Fruit fly (Drosophila melanogaster) whole organism, embryonic: ENCODE measurements around the gene CG17470.

ENCODE experiments used
- B-H1 ChIP-seq: fragments of 200-800 bp; sonication (Bioruptor generic); IDR thresholded peaks from 3 replicates; pipeline ENCODE4 v1.3.6; 2022; ENCODE audit warnings: missing biosample characterization, missing genetic modification characterization
- C15 ChIP-seq: fragments of 200-800 bp; sonication (Bioruptor generic); IDR thresholded peaks from 3 replicates; pipeline ENCODE4 v1.3.6; 2022; ENCODE audit warnings: missing biosample characterization, missing genetic modification characterization
- CG10565 ChIP-seq: fragments of 200-800 bp; sonication (Bioruptor generic); optimal IDR thresholded peaks from 3 replicates; lab custom pipeline; 2016; ENCODE audit warnings: missing biosample characterization, mild to moderate bottlenecking, missing genetic modification characterization
- CG12299 ChIP-seq: fragments of 200-800 bp; sonication (Bioruptor generic); optimal IDR thresholded peaks from 2 replicates; lab custom pipeline; 2018; ENCODE audit warnings: missing biosample characterization, mild to moderate bottlenecking, missing genetic modification characterization
- CG1529 ChIP-seq: fragments of 200-800 bp; sonication (Bioruptor generic); optimal IDR thresholded peaks from 3 replicates; lab custom pipeline; 2018; ENCODE audit warnings: missing biosample characterization, missing genetic modification characterization
- CG2202 ChIP-seq: fragments of 200-800 bp; sonication (Bioruptor generic); optimal IDR thresholded peaks from 2 replicates; lab custom pipeline; 2018; ENCODE audit warnings: missing biosample characterization, mild to moderate bottlenecking, missing genetic modification characterization
- CG2678 ChIP-seq: fragments of 200-800 bp; sonication (Bioruptor generic); optimal IDR thresholded peaks from 3 replicates; lab custom pipeline; 2019; ENCODE audit warnings: missing biosample characterization, mild to moderate bottlenecking, missing genetic modification characterization, moderate library complexity
- CG31224 ChIP-seq: fragments of 200-800 bp; sonication (Bioruptor generic); IDR thresholded peaks from 2 replicates; pipeline ENCODE4 v1.3.6; 2022; ENCODE audit warnings: missing biosample characterization, missing genetic modification characterization
- CG31388 ChIP-seq: fragments of 200-800 bp; sonication (Bioruptor generic); optimal IDR thresholded peaks from 2 replicates; lab custom pipeline; 2016; ENCODE audit warnings: missing biosample characterization, missing genetic modification characterization
- CG33557 ChIP-seq: fragments of 200-800 bp; sonication (Bioruptor generic); optimal IDR thresholded peaks from 2 replicates; lab custom pipeline; 2019; ENCODE audit warnings: missing biosample characterization, mild to moderate bottlenecking, missing genetic modification characterization, moderate library complexity
- CG6175 ChIP-seq: fragments of 200-800 bp; sonication (Bioruptor generic); IDR thresholded peaks from 3 replicates; pipeline ENCODE4 v1.3.6; 2022; ENCODE audit warnings: missing biosample characterization, missing genetic modification characterization
- CG8924 ChIP-seq: fragments of 200-800 bp; optimal IDR thresholded peaks from 3 replicates; lab custom pipeline; 2019; ENCODE audit warnings: missing biosample characterization, mild to moderate bottlenecking, missing genetic modification characterization, moderate library complexity
- Deaf1 ChIP-seq: fragments of 200-800 bp; optimal IDR thresholded peaks from 3 replicates; lab custom pipeline; 2019; ENCODE audit warnings: missing biosample characterization, mild to moderate bottlenecking, missing genetic modification characterization, moderate library complexity
- Dip2 ChIP-seq: fragments of 200-800 bp; sonication (Bioruptor generic); IDR thresholded peaks from 2 replicates; pipeline ENCODE4 v1.3.6; 2022; ENCODE audit warnings: missing biosample characterization, missing genetic modification characterization
- Dip3 ChIP-seq: fragments of 200-800 bp; sonication (Bioruptor generic); optimal IDR thresholded peaks from 3 replicates; lab custom pipeline; 2016; ENCODE audit warnings: missing biosample characterization, missing genetic modification characterization
- Fer3 ChIP-seq: fragments of 200-800 bp; sonication (Bioruptor generic); optimal IDR thresholded peaks from 2 replicates; lab custom pipeline; 2018; ENCODE audit warnings: missing biosample characterization, mild to moderate bottlenecking, missing genetic modification characterization, moderate library complexity
- HLH4C ChIP-seq: fragments of 200-800 bp; sonication (Bioruptor generic); IDR thresholded peaks from 3 replicates; pipeline ENCODE4 v1.3.6; 2022; ENCODE audit warnings: missing biosample characterization, missing genetic modification characterization; ENCODE audit not compliant: partially characterized antibody
- HmgD ChIP-seq: fragments of 200-800 bp; sonication (Bioruptor generic); optimal IDR thresholded peaks from 3 replicates; lab custom pipeline; 2016; ENCODE audit warnings: missing biosample characterization, missing genetic modification characterization
- HmgZ ChIP-seq: fragments of 200-800 bp; sonication (Bioruptor generic); optimal IDR thresholded peaks from 2 replicates; lab custom pipeline; 2018; ENCODE audit warnings: missing biosample characterization, mild to moderate bottlenecking, missing genetic modification characterization
- Jarid2 ChIP-seq: fragments of 200-800 bp; sonication (Bioruptor generic); optimal IDR thresholded peaks from 3 replicates; lab custom pipeline; 2017; ENCODE audit warnings: mild to moderate bottlenecking, missing biosample characterization, missing genetic modification reagents, missing genetic modification characterization
- Kr ChIP-seq: fragments of 200-800 bp; sonication (Bioruptor generic); optimal IDR thresholded peaks from 2 replicates; lab custom pipeline; 2017; ENCODE audit warnings: missing biosample characterization, mild to moderate bottlenecking, missing genetic modification characterization
- MESR4 ChIP-seq: fragments of 200-800 bp; sonication (Bioruptor generic); optimal IDR thresholded peaks from 2 replicates; lab custom pipeline; 2018; ENCODE audit warnings: missing biosample characterization, mild to moderate bottlenecking, missing genetic modification characterization, moderate library complexity
- Med ChIP-seq: fragments of 200-800 bp; sonication (Bioruptor generic); peaks from one replicate; lab custom pipeline; 2016; ENCODE audit warnings: missing biosample characterization, missing genetic modification characterization, mild to moderate bottlenecking, inconsistent platforms, moderate library complexity
- NC2α ChIP-seq: fragments of 200-800 bp; sonication (Bioruptor generic); optimal IDR thresholded peaks from 2 replicates; lab custom pipeline; 2016; ENCODE audit warnings: missing biosample characterization, missing genetic modification characterization
- Nf-YA ChIP-seq: fragments of 200-800 bp; sonication (Bioruptor generic); IDR thresholded peaks from 2 replicates; pipeline ENCODE4 v1.3.6; 2022; ENCODE audit warnings: missing biosample characterization, missing genetic modification characterization
- Pdp1 ChIP-seq, 2 experiments: fragments of 200-800 bp; sonication (Bioruptor generic); optimal IDR thresholded peaks; 3 replicates each; lab custom pipeline; 2016; ENCODE audit warnings: missing biosample characterization in 2 of 2, missing genetic modification characterization in 2 of 2, mild to moderate bottlenecking in 1 of 2, moderate library complexity in 1 of 2
- Sox100B ChIP-seq: fragments of 200-800 bp; sonication (Bioruptor generic); optimal IDR thresholded peaks from 3 replicates; lab custom pipeline; 2018; ENCODE audit warnings: missing biosample characterization, mild to moderate bottlenecking, missing genetic modification characterization
- Taf1 ChIP-seq: fragments of 200-800 bp; sonication (Bioruptor generic); IDR thresholded peaks from 2 replicates; pipeline ENCODE4 v1.3.6; 2022; ENCODE audit warnings: missing biosample characterization, missing genetic modification characterization
- Xrp1 ChIP-seq: fragments of 200-800 bp; sonication (Bioruptor generic); IDR thresholded peaks from 2 replicates; pipeline ENCODE4 v1.3.6; 2022; ENCODE audit warnings: missing biosample characterization, missing genetic modification characterization
- aop ChIP-seq: fragments of 200-800 bp; sonication (Bioruptor generic); IDR thresholded peaks from 2 replicates; pipeline ENCODE4 v1.3.6; 2022; ENCODE audit warnings: missing biosample characterization, missing genetic modification characterization
- caup ChIP-seq: fragments of 200-800 bp; sonication (Bioruptor generic); optimal IDR thresholded peaks from 3 replicates; lab custom pipeline; 2017; ENCODE audit warnings: missing biosample characterization, mild to moderate bottlenecking, missing genetic modification characterization, moderate library complexity; ENCODE audit not compliant: severe bottlenecking
- chif ChIP-seq, 2 experiments: fragments of 200-800 bp; sonication (Bioruptor generic); optimal IDR thresholded peaks; 3 replicates each; lab custom pipeline; 2016; ENCODE audit warnings: missing biosample characterization in 2 of 2, missing genetic modification characterization in 2 of 2
- ci ChIP-seq: fragments of 200-800 bp; sonication (Bioruptor generic); IDR thresholded peaks from 3 replicates; pipeline ENCODE4 v1.3.6; 2022; ENCODE audit warnings: missing biosample characterization, missing genetic modification characterization
- croc ChIP-seq: fragments of 200-800 bp; sonication (Bioruptor generic); conservative IDR thresholded peaks from 3 replicates; pipeline ENCODE4 v1.3.6; 2022; ENCODE audit warnings: missing biosample characterization, missing genetic modification characterization
- danr ChIP-seq: fragments of 200-800 bp; sonication (Bioruptor generic); IDR thresholded peaks from 2 replicates; pipeline ENCODE4 v1.3.6; 2022; ENCODE audit warnings: missing biosample characterization, missing genetic modification characterization
- exex ChIP-seq: fragments of 200-800 bp; sonication (Bioruptor generic); optimal IDR thresholded peaks from 4 replicates; lab custom pipeline; 2018; ENCODE audit warnings: missing biosample characterization, mild to moderate bottlenecking, missing genetic modification characterization, moderate library complexity
- gce ChIP-seq: fragments of 200-800 bp; sonication (Bioruptor generic); IDR thresholded peaks from 3 replicates; pipeline ENCODE4 v1.3.6; 2022; ENCODE audit warnings: missing biosample characterization, missing genetic modification characterization
- gem ChIP-seq: fragments of 200-800 bp; sonication (Bioruptor generic); optimal IDR thresholded peaks from 2 replicates; lab custom pipeline; 2019; ENCODE audit warnings: missing biosample characterization, mild to moderate bottlenecking, missing genetic modification characterization, moderate library complexity
- ham ChIP-seq: fragments of 200-800 bp; sonication (Bioruptor generic); IDR thresholded peaks from 2 replicates; pipeline ENCODE4 v1.3.6; 2022; ENCODE audit warnings: missing biosample characterization, missing genetic modification characterization
- hb ChIP-seq: fragments of 200-800 bp; sonication (Bioruptor generic); IDR thresholded peaks from 3 replicates; pipeline ENCODE4 v1.3.6; 2022; ENCODE audit warnings: missing biosample characterization, missing genetic modification characterization; ENCODE audit not compliant: partially characterized antibody
- jigr1 ChIP-seq: fragments of 200-800 bp; sonication (Bioruptor generic); IDR thresholded peaks from 3 replicates; pipeline ENCODE4 v1.3.6; 2022; ENCODE audit warnings: missing biosample characterization, missing genetic modification characterization
- lmd ChIP-seq: fragments of 200-800 bp; sonication (Bioruptor generic); IDR thresholded peaks from 2 replicates; pipeline ENCODE4 v1.3.6; 2022; ENCODE audit warnings: missing biosample characterization, missing genetic modification characterization
- maf-S ChIP-seq: fragments of 200-800 bp; sonication (Bioruptor generic); optimal IDR thresholded peaks from 2 replicates; lab custom pipeline; 2016; ENCODE audit warnings: missing biosample characterization, missing genetic modification characterization
- otp ChIP-seq: fragments of 200-800 bp; sonication (Bioruptor generic); IDR thresholded peaks from 3 replicates; pipeline ENCODE4, ENCODE4 v1.3.6; 2022; ENCODE audit warnings: missing biosample characterization, missing genetic modification characterization
- shn ChIP-seq: fragments of 200-800 bp; sonication (Bioruptor generic); optimal IDR thresholded peaks from 3 replicates; lab custom pipeline; 2016; ENCODE audit warnings: missing biosample characterization, missing genetic modification characterization
- sisA ChIP-seq: fragments of 200-800 bp; sonication (Bioruptor generic); IDR thresholded peaks from 2 replicates; pipeline ENCODE4 v1.3.6; 2022; ENCODE audit warnings: missing biosample characterization, missing genetic modification characterization
- slou ChIP-seq: fragments of 200-800 bp; sonication (Bioruptor generic); optimal IDR thresholded peaks from 3 replicates; lab custom pipeline; 2016; ENCODE audit warnings: missing biosample characterization, missing genetic modification characterization
- unpg ChIP-seq: fragments of 200-800 bp; sonication (Bioruptor generic); optimal IDR thresholded peaks from 3 replicates; lab custom pipeline; 2018; ENCODE audit warnings: missing biosample characterization, mild to moderate bottlenecking, missing genetic modification characterization, moderate library complexity
- vfl ChIP-seq: fragments of 200-800 bp; sonication (Bioruptor generic); optimal IDR thresholded peaks from 2 replicates; lab custom pipeline; 2016; ENCODE audit warnings: missing biosample characterization, missing genetic modification characterization
- wor ChIP-seq: fragments of 200-800 bp; sonication (Bioruptor generic); IDR thresholded peaks from 2 replicates; pipeline ENCODE4 v1.3.6; 2022; ENCODE audit warnings: missing biosample characterization, missing genetic modification characterization
- zfh1 ChIP-seq: fragments of 200-800 bp; sonication (Bioruptor generic); IDR thresholded peaks from 3 replicates; pipeline ENCODE4 v1.3.6; 2022; ENCODE audit warnings: missing biosample characterization, missing genetic modification characterization

The CG17470 gene

dm6 chr2L:20647240-20647908 lies 4.3 kb upstream of the CG17470 start (continued):
- TF ChIP-seq sisA (GFP tag; lab: Robert Waterston, UW) (no peak), CG10565 (GFP tag; lab: Kevin White, UChicago) (no peak), aop (GFP tag; lab: Robert Waterston, UW) (no peak), Xrp1 (GFP tag; lab: Robert Waterston, UW) (no peak), CG31388 (no peak), croc (GFP tag; lab: Robert Waterston, UW) (no peak), Kr (no peak), gem (tag; lab: Kevin White, UChicago) (no peak), Nf-YA (no peak), otp (no peak), Deaf1 (tag; lab: Kevin White, UChicago) (no peak), C15 (GFP tag; lab: Robert Waterston, UW) (no peak), ham (GFP tag; lab: Robert Waterston, UW) (no peak), caup (GFP tag; lab: Kevin White, UChicago) (no peak), Jarid2 (GFP tag; lab: Kevin White, UChicago) (no peak), HmgZ (peak; percentile 43), HLH4C (GFP tag; lab: Robert Waterston, UW) (no peak), CG6175 (no peak), danr (GFP tag; lab: Robert Waterston, UW) (no peak), NC2α (GFP tag; lab: Kevin White, UChicago) (no peak), MESR4 (GFP tag; lab: Kevin White, UChicago) (peak; percentile 100), Sox100B (GFP tag; lab: Kevin White, UChicago) (no peak), CG33557 (no peak), Fer3 (tag; lab: Kevin White, UChicago) (peak; percentile 11), Med (GFP tag; lab: Kevin White, UChicago) (peak; percentile 82), Dip2 (GFP tag; lab: Robert Waterston, UW) (no peak), HmgD (no peak), shn (no peak), vfl (GFP tag; lab: Kevin White, UChicago) (no peak), zfh1 (GFP tag; lab: Robert Waterston, UW) (no peak), CG8924 (no peak), jigr1 (GFP tag; lab: Robert Waterston, UW) (no peak), maf-S (GFP tag; lab: Kevin White, UChicago) (no peak), wor (GFP tag; lab: Robert Waterston, UW) (no peak), CG12299 (tag; lab: Kevin White, UChicago) (no peak), chif (GFP tag; optimal IDR thresholded peaks at IDR 0.05; lab: Kevin White, UChicago) (no peak), exex (tag; lab: Kevin White, UChicago) (no peak), CG31224 (GFP tag; lab: Robert Waterston, UW) (no peak), slou (GFP tag; lab: Kevin White, UChicago) (no peak), gce (no peak), unpg (GFP tag; lab: Kevin White, UChicago) (no peak), lmd (no peak), Dip3 (GFP tag; lab: Kevin White, UChicago) (no peak), hb (no peak), Pdp1 (GFP tag; optimal IDR thresholded peaks at IDR 0.05; lab: Kevin White, UChicago) (peak in 1 of 2 experiments; percentile 90), CG1529 (GFP tag; lab: Kevin White, UChicago) (no peak), B-H1 (GFP tag; lab: Robert Waterston, UW) (no peak), CG2678 (no peak), CG2202 (tag; lab: Kevin White, UChicago) (no peak), ci (no peak), Taf1 (GFP tag; lab: Robert Waterston, UW) (no peak)
